In the genomic region with DNA sequence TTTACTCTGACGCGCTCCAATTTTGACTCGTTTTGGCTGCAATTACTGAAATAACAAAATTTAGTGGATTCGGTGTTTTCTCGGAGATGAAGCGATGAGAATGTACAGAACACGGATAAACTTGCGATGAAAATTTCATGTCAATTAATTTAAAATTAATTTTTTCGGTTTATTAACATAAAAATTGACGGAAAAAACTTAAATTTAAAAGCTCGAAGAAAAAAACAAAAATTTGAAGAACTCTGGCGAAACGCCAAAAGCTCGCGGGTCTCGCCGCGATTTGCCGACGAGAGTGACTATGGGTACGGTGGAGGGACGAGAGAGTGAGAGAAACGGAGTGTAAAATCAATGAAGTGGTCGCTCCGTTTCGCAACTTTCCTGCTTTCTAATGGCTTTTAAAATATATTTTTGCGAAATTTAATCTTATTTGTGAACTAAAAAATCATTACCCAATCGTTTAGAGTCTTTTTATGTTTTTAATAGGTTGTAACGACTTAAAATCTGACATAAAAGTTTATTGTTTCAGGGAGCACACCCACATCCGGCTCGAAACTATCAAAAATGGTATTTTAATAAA, we compare ENCODE assay signal across 3 worm cellular contexts.
TF ChIP-seq lines count a peak whose summit lies in the region.

TSS of gene gmps-1 (minus strand) at position 51 of the 577 bp plus-strand sequence.
TSS of gene cap-2 (plus strand) at position 527 of the 577 bp plus-strand sequence.

TF ChIP-seq in whole organism, L1 larva, 84 proteins besides CTCF, POLR2A, EP300 and RAD21 (continued from another document and continues in another):
- TF ChIP-seq mab-9 (GFP tag; IDR thresholded peaks at IDR 0.05; lab: Robert Waterston, UW) (peak; percentile 95), snu-23 (GFP tag; optimal IDR thresholded peaks at IDR 0.05; lab: Kevin White, UChicago) (peak; percentile 98), pag-3 (tag; optimal IDR thresholded peaks at IDR 0.05; lab: Kevin White, UChicago; ENCODE audit: borderline replicate concordance, insufficient read depth) (no peak), mep-1 (tag; optimal IDR thresholded peaks at IDR 0.05; lab: Kevin White, UChicago) (peak; percentile 94), elt-3 (tag; optimal IDR thresholded peaks at IDR 0.05; lab: Kevin White, UChicago) (peak in 4 of 6 experiments; percentile 23 to 86 (median 46)), pqm-1 (tag; optimal IDR thresholded peaks at IDR 0.05; lab: Kevin White, UChicago) (no peak), hlh-4 (tag; optimal IDR thresholded peaks at IDR 0.05; lab: Kevin White, UChicago) (no peak), nhr-84 (tag; optimal IDR thresholded peaks at IDR 0.05; lab: Kevin White, UChicago) (peak; percentile 28), isw-1 (GFP tag; IDR thresholded peaks at IDR 0.05; lab: Robert Waterston, UW) (peak; percentile 97), F16B12.6 (tag; optimal IDR thresholded peaks at IDR 0.05; lab: Kevin White, UChicago) (peak; percentile 71), fkh-10 (GFP tag; optimal IDR thresholded peaks at IDR 0.05; lab: Kevin White, UChicago) (peak; percentile 95), egl-13 (tag; optimal IDR thresholded peaks at IDR 0.05; lab: Kevin White, UChicago) (peak; percentile 96), zip-4 (GFP tag; optimal IDR thresholded peaks at IDR 0.05; lab: Kevin White, UChicago) (peak; percentile 96), xbp-1 (tag; optimal IDR thresholded peaks at IDR 0.05; lab: Kevin White, UChicago) (peak; percentile 96), ceh-88 (GFP tag; IDR thresholded peaks at IDR 0.05; lab: Robert Waterston, UW) (peak; percentile 92), elt-2 (tag; optimal IDR thresholded peaks at IDR 0.05; lab: Kevin White, UChicago) (peak; percentile 87), zag-1 (tag; optimal IDR thresholded peaks at IDR 0.05; lab: Kevin White, UChicago) (peak; percentile 78), ceh-63 (GFP tag; optimal IDR thresholded peaks at IDR 0.05; lab: Kevin White, UChicago) (no peak), sptf-1 (tag; optimal IDR thresholded peaks at IDR 0.05; lab: Kevin White, UChicago) (no peak), nhr-11 (tag; optimal IDR thresholded peaks at IDR 0.05; lab: Kevin White, UChicago) (peak; percentile 92), fos-1 (tag; optimal IDR thresholded peaks at IDR 0.05; lab: Kevin White, UChicago) (peak; percentile 93), ces-1 (GFP tag; optimal IDR thresholded peaks at IDR 0.05; lab: Kevin White, UChicago) (no peak), C04F5.9 (tag; optimal IDR thresholded peaks at IDR 0.05; lab: Kevin White, UChicago) (peak; percentile 100), nhr-237 (tag; optimal IDR thresholded peaks at IDR 0.05; lab: Kevin White, UChicago) (peak; percentile 76), nhr-28 (tag; optimal IDR thresholded peaks at IDR 0.05; lab: Kevin White, UChicago) (no peak), nhr-12 (tag; optimal IDR thresholded peaks at IDR 0.05; lab: Kevin White, UChicago) (no peak), nhr-90 (tag; optimal IDR thresholded peaks at IDR 0.05; lab: Kevin White, UChicago; ENCODE audit: poor library complexity) (peak; percentile 96), alr-1 (tag; optimal IDR thresholded peaks at IDR 0.05; lab: Kevin White, UChicago; ENCODE audit: borderline replicate concordance) (no peak), blmp-1 (tag; optimal IDR thresholded peaks at IDR 0.05; lab: Kevin White, UChicago) (peak; percentile 81), unc-130 (tag; optimal IDR thresholded peaks at IDR 0.05; lab: Kevin White, UChicago) (peak; percentile 89), egl-27 (tag; optimal IDR thresholded peaks at IDR 0.05; lab: Kevin White, UChicago) (peak; percentile 31 to 64), snpc-4 (tag; optimal IDR thresholded peaks at IDR 0.05; lab: Kevin White, UChicago) (peak; percentile 86), fkh-4 (tag; optimal IDR thresholded peaks at IDR 0.05; lab: Kevin White, UChicago; ENCODE audit: borderline replicate concordance) (peak; percentile 85), mdl-1 (tag; optimal IDR thresholded peaks at IDR 0.05; lab: Kevin White, UChicago) (peak in 1 of 2 experiments; percentile 86), vab-15 (tag; optimal IDR thresholded peaks at IDR 0.05; lab: Kevin White, UChicago) (peak; percentile 63), mef-2 (tag; optimal IDR thresholded peaks at IDR 0.05; lab: Kevin White, UChicago) (peak; percentile 24), C34B4.2 (tag; optimal IDR thresholded peaks at IDR 0.05; lab: Kevin White, UChicago) (peak; percentile 88), aha-1 (tag; optimal IDR thresholded peaks at IDR 0.05; lab: Kevin White, UChicago) (peak; percentile 85), nhr-20 (tag; optimal IDR thresholded peaks at IDR 0.05; lab: Kevin White, UChicago) (peak; percentile 98), C16A3.4 (tag; optimal IDR thresholded peaks at IDR 0.05; lab: Kevin White, UChicago) (peak; percentile 94)

TF ChIP-seq in whole organism, L3 larva, 47 proteins besides CTCF, POLR2A, EP300 and RAD21 (continued from another document):
- TF ChIP-seq nhr-25 (tag; optimal IDR thresholded peaks at IDR 0.05; lab: Kevin White, UChicago), result peak; percentile 93
- no peak for TF ChIP-seq daf-12 (tag; optimal IDR thresholded peaks at IDR 0.05; lab: Kevin White, UChicago)
- no peak for TF ChIP-seq mdl-1 (tag; optimal IDR thresholded peaks at IDR 0.05; lab: Kevin White, UChicago)
- peak; percentile 88 for TF ChIP-seq fkh-10 (GFP tag; optimal IDR thresholded peaks at IDR 0.05; lab: Kevin White, UChicago)
- TF ChIP-seq nhr-76 (tag; optimal IDR thresholded peaks at IDR 0.05; lab: Kevin White, UChicago), result no peak
- TF ChIP-seq fos-1 (tag; optimal IDR thresholded peaks at IDR 0.05; lab: Kevin White, UChicago), result no peak
- TF ChIP-seq pha-4 (tag; optimal IDR thresholded peaks at IDR 0.05; lab: Kevin White, UChicago), result peak; percentile 91
- peak; percentile 90 for TF ChIP-seq skn-1 (tag; optimal IDR thresholded peaks at IDR 0.05; lab: Kevin White, UChicago)
- peak; percentile 97 for TF ChIP-seq nhr-23 (tag; optimal IDR thresholded peaks at IDR 0.05; lab: Kevin White, UChicago)
- peak; percentile 74 for TF ChIP-seq pqm-1 (tag; optimal IDR thresholded peaks at IDR 0.05; lab: Kevin White, UChicago)
- peak; percentile 94 for TF ChIP-seq tbx-2 (tag; optimal IDR thresholded peaks at IDR 0.05; lab: Kevin White, UChicago)
- TF ChIP-seq egl-27 (tag; optimal IDR thresholded peaks at IDR 0.05; lab: Kevin White, UChicago), result peak; percentile 80
- peak in 1 of 2 experiments; percentile 38 for TF ChIP-seq eor-1 (tag; optimal IDR thresholded peaks at IDR 0.05; lab: Kevin White, UChicago)
- TF ChIP-seq lin-15B (tag; optimal IDR thresholded peaks at IDR 0.05; lab: Kevin White, UChicago), result peak; percentile 93
- TF ChIP-seq ceh-28 (tag; optimal IDR thresholded peaks at IDR 0.05; lab: Kevin White, UChicago), result peak; percentile 98
- TF ChIP-seq lin-39 (tag; optimal IDR thresholded peaks at IDR 0.05; lab: Kevin White, UChicago), result peak; percentile 97
- TF ChIP-seq R02D3.7 (tag; optimal IDR thresholded peaks at IDR 0.05; lab: Kevin White, UChicago), result peak; percentile 98
- TF ChIP-seq fkh-2 (tag; optimal IDR thresholded peaks at IDR 0.05; lab: Kevin White, UChicago), result no peak
- no peak for TF ChIP-seq unc-39 (tag; optimal IDR thresholded peaks at IDR 0.05; lab: Kevin White, UChicago)
- peak; percentile 74 for TF ChIP-seq nhr-11 (tag; optimal IDR thresholded peaks at IDR 0.05; lab: Kevin White, UChicago)
- TF ChIP-seq elt-2 (tag; optimal IDR thresholded peaks at IDR 0.05; lab: Kevin White, UChicago), result peak; percentile 72
- TF ChIP-seq sea-2 (GFP tag; optimal IDR thresholded peaks at IDR 0.05; lab: Kevin White, UChicago), result no peak
- no peak for TF ChIP-seq mml-1 (tag; optimal IDR thresholded peaks at IDR 0.05; lab: Kevin White, UChicago)
- TF ChIP-seq elt-3 (tag; optimal IDR thresholded peaks at IDR 0.05; lab: Kevin White, UChicago), result peak in 1 of 3 experiments; percentile 35
- TF ChIP-seq ztf-4 (tag; optimal IDR thresholded peaks at IDR 0.05; lab: Kevin White, UChicago), result peak; percentile 55
- TF ChIP-seq unc-62 (GFP tag; optimal IDR thresholded peaks at IDR 0.05; lab: Kevin White, UChicago), result peak; percentile 73
- peak; percentile 97 for TF ChIP-seq lsy-12 (tag; optimal IDR thresholded peaks at IDR 0.05; lab: Kevin White, UChicago)
- peak; percentile 11 for TF ChIP-seq nhr-67 (tag; optimal IDR thresholded peaks at IDR 0.05; lab: Kevin White, UChicago)
- peak; percentile 95 for TF ChIP-seq ceh-82 (tag; optimal IDR thresholded peaks at IDR 0.05; lab: Kevin White, UChicago)
- no peak for TF ChIP-seq ztf-11 (tag; optimal IDR thresholded peaks at IDR 0.05; lab: Kevin White, UChicago)
TF ChIP-seq in whole organism, L3 larva: peak in this region for 34.

TF ChIP-seq in whole organism, young adult, 124 proteins besides CTCF, POLR2A, EP300 and RAD21 (continued from another document and continues in another):
- TF ChIP-seq egl-44 (GFP tag; IDR thresholded peaks at IDR 0.05; lab: Robert Waterston, UW) (peak; percentile 76; the same call in 1 of the 2 replicates), mcd-1 (GFP tag; IDR thresholded peaks at IDR 0.05; lab: Robert Waterston, UW) (peak; percentile 96), efl-1 (GFP tag; optimal IDR thresholded peaks at IDR 0.05; lab: Kevin White, UChicago) (peak; percentile 45), lin-40 (tag; optimal IDR thresholded peaks at IDR 0.05; lab: Kevin White, UChicago) (peak; percentile 97), athp-1 (tag; optimal IDR thresholded peaks at IDR 0.05; lab: Kevin White, UChicago) (peak; percentile 98), F57C9.4 (tag; optimal IDR thresholded peaks at IDR 0.05; lab: Kevin White, UChicago) (peak; percentile 49), Y67H2A.10 (GFP tag; conservative IDR thresholded peaks at IDR 0.05; lab: Robert Waterston, UW) (peak; percentile 64; the same call in 1 of the 2 replicates), rec-8 (tag; optimal IDR thresholded peaks at IDR 0.05; lab: Kevin White, UChicago) (peak in 1 of 2 experiments; percentile 59), madf-10 (tag; optimal IDR thresholded peaks at IDR 0.05; lab: Kevin White, UChicago) (peak; percentile 79), Y95B8A.8 (GFP tag; IDR thresholded peaks at IDR 0.05; lab: Robert Waterston, UW) (peak; percentile 89), chd-7 (tag; optimal IDR thresholded peaks at IDR 0.05; lab: Kevin White, UChicago) (peak; percentile 89), lsl-1 (GFP tag; optimal IDR thresholded peaks at IDR 0.05; lab: Kevin White, UChicago) (peak; percentile 98), ztf-22 (GFP tag; optimal IDR thresholded peaks at IDR 0.05; lab: Kevin White, UChicago) (no peak), F10E7.11 (tag; optimal IDR thresholded peaks at IDR 0.05; lab: Kevin White, UChicago) (peak; percentile 54), aptf-2 (GFP tag; conservative IDR thresholded peaks at IDR 0.05; lab: Robert Waterston, UW) (no peak; the same call in 1 of the 2 replicates), lag-1 (GFP tag; IDR thresholded peaks at IDR 0.05; lab: Robert Waterston, UW) (peak; percentile 88; the same call in 1 of the 2 replicates), ceh-27 (GFP tag; optimal IDR thresholded peaks at IDR 0.05; lab: Kevin White, UChicago) (peak; percentile 91), lsy-27 (tag; optimal IDR thresholded peaks at IDR 0.05; lab: Kevin White, UChicago; ENCODE audit: borderline replicate concordance, insufficient read depth) (no peak), lin-26 (GFP tag; IDR thresholded peaks at IDR 0.05; lab: Robert Waterston, UW) (peak; percentile 76), D2030.7 (GFP tag; IDR thresholded peaks at IDR 0.05; lab: Robert Waterston, UW) (peak; percentile 91), unc-62 (GFP tag; optimal IDR thresholded peaks at IDR 0.05; lab: Kevin White, UChicago) (no peak), aptf-3 (GFP tag; IDR thresholded peaks at IDR 0.05; lab: Robert Waterston, UW) (no peak), ztf-26 (tag; optimal IDR thresholded peaks at IDR 0.05; lab: Kevin White, UChicago) (peak; percentile 91), ccch-3 (GFP tag; optimal IDR thresholded peaks at IDR 0.05; lab: Kevin White, UChicago) (no peak), rcor-1 (GFP tag; IDR thresholded peaks at IDR 0.05; lab: Robert Waterston, UW) (peak; percentile 95), sea-2 (GFP tag; IDR thresholded peaks at IDR 0.05; lab: Robert Waterston, UW) (no peak), T07F8.4 (tag; optimal IDR thresholded peaks at IDR 0.05; lab: Kevin White, UChicago) (peak; percentile 62), sdz-38 (tag; optimal IDR thresholded peaks at IDR 0.05; lab: Kevin White, UChicago) (no peak), nhr-179 (tag; optimal IDR thresholded peaks at IDR 0.05; lab: Kevin White, UChicago) (no peak), nhr-90 (tag; optimal IDR thresholded peaks at IDR 0.05; lab: Kevin White, UChicago) (peak; percentile 19), B0261.1 (tag; optimal IDR thresholded peaks at IDR 0.05; lab: Kevin White, UChicago) (peak; percentile 26), lir-1 (GFP tag; conservative IDR thresholded peaks at IDR 0.05; lab: Robert Waterston, UW) (peak; percentile 91), pha-4 (tag; optimal IDR thresholded peaks at IDR 0.05; lab: Kevin White, UChicago) (peak; percentile 71), egrh-3 (GFP tag; IDR thresholded peaks at IDR 0.05; lab: Robert Waterston, UW) (peak; percentile 51), nfya-2 (GFP tag; IDR thresholded peaks at IDR 0.05; lab: Robert Waterston, UW) (no peak), F22D6.2 (tag; optimal IDR thresholded peaks at IDR 0.05; lab: Kevin White, UChicago) (peak; percentile 79), nfyb-1 (GFP tag; IDR thresholded peaks at IDR 0.05; lab: Robert Waterston, UW) (peak; percentile 98), zim-3 (tag; optimal IDR thresholded peaks at IDR 0.05; lab: Kevin White, UChicago) (no peak), B0035.1 (tag; optimal IDR thresholded peaks at IDR 0.05; lab: Kevin White, UChicago) (peak; percentile 54), ceh-58 (GFP tag; IDR thresholded peaks at IDR 0.05; lab: Robert Waterston, UW) (no peak), ZK185.1 (tag; optimal IDR thresholded peaks at IDR 0.05; lab: Kevin White, UChicago; ENCODE audit: poor library complexity, severe bottlenecking) (peak; percentile 94), dpl-1 (GFP tag; optimal IDR thresholded peaks at IDR 0.05; lab: Kevin White, UChicago) (peak; percentile 56), ceh-40 (GFP tag; IDR thresholded peaks at IDR 0.05; lab: Robert Waterston, UW) (no peak), C17E4.6 (GFP tag; IDR thresholded peaks at IDR 0.05; lab: Robert Waterston, UW) (peak; percentile 92), hlh-12 (tag; optimal IDR thresholded peaks at IDR 0.05; lab: Kevin White, UChicago) (no peak), F49E8.2 (tag; optimal IDR thresholded peaks at IDR 0.05; lab: Kevin White, UChicago; ENCODE audit: insufficient read depth) (peak; percentile 85), ztf-25 (GFP tag; IDR thresholded peaks at IDR 0.05; lab: Robert Waterston, UW) (peak; percentile 67; the same call in 1 of the 2 replicates), fkh-3 (tag; optimal IDR thresholded peaks at IDR 0.05; lab: Kevin White, UChicago) (no peak), snpc-1.3 (tag; optimal IDR thresholded peaks at IDR 0.05; lab: Kevin White, UChicago; ENCODE audit: insufficient read depth) (peak; percentile 75), Y79H2A.3 (GFP tag; conservative IDR thresholded peaks at IDR 0.05; lab: Robert Waterston, UW) (no peak), hmg-20 (GFP tag; IDR thresholded peaks at IDR 0.05; lab: Robert Waterston, UW) (peak; percentile 93), C06A6.2 (GFP tag; conservative IDR thresholded peaks at IDR 0.05; lab: Robert Waterston, UW) (peak; percentile 93), cebp-2 (GFP tag; IDR thresholded peaks at IDR 0.05; lab: Robert Waterston, UW) (peak; percentile 81; the same call in 1 of the 2 replicates), ztf-28 (GFP tag; IDR thresholded peaks at IDR 0.05; lab: Robert Waterston, UW) (peak; percentile 82; the same call in 1 of the 2 replicates), attf-5 (GFP tag; optimal IDR thresholded peaks at IDR 0.05; lab: Kevin White, UChicago) (peak; percentile 96), snpc-3.4 (tag; optimal IDR thresholded peaks at IDR 0.05; lab: Kevin White, UChicago) (peak; percentile 80), ekl-4 (GFP tag; IDR thresholded peaks at IDR 0.05; lab: Robert Waterston, UW) (peak; percentile 96), lin-35 (GFP tag; optimal IDR thresholded peaks at IDR 0.05; lab: Kevin White, UChicago) (peak; percentile 15 to 96 (median 75)), tlf-1 (GFP tag; optimal IDR thresholded peaks at IDR 0.05; lab: Kevin White, UChicago) (peak; percentile 95), gei-17 (GFP tag; optimal IDR thresholded peaks at IDR 0.05; lab: Kevin White, UChicago) (peak; percentile 87)
